Fruit fly (Drosophila melanogaster) whole organism, embryonic: ENCODE measurements around the gene CG34039.

Experiments used
- Ada2b ChIP-seq: fragments of 200-800 bp; sonication (Bioruptor generic); IDR thresholded peaks from 2 replicates; pipeline ENCODE4 v1.3.6; 2022; ENCODE audit warnings: missing biosample characterization, missing genetic modification characterization
- CG10209 ChIP-seq: fragments of 200-800 bp; sonication (Bioruptor generic); optimal IDR thresholded peaks from 3 replicates; lab custom pipeline; 2017; ENCODE audit warnings: missing biosample characterization, mild to moderate bottlenecking, missing genetic modification characterization, missing genetic modification reagents
- CG12236 ChIP-seq: fragments of 200-800 bp; sonication (Bioruptor generic); optimal IDR thresholded peaks from 2 replicates; lab custom pipeline; 2016; ENCODE audit warnings: missing biosample characterization, missing genetic modification characterization
- CG12769 ChIP-seq: fragments of 200-800 bp; sonication (Bioruptor generic); optimal IDR thresholded peaks from 2 replicates; lab custom pipeline; 2019; ENCODE audit warnings: missing biosample characterization, mild to moderate bottlenecking, missing genetic modification characterization, moderate library complexity
- CG14710 ChIP-seq: fragments of 200-800 bp; sonication (Bioruptor generic); optimal IDR thresholded peaks from 3 replicates; lab custom pipeline; 2019; ENCODE audit warnings: missing biosample characterization, mild to moderate bottlenecking, missing genetic modification characterization, moderate library complexity
- CG14860 ChIP-seq: fragments of 200-800 bp; sonication (Bioruptor generic); IDR thresholded peaks from 3 replicates; pipeline ENCODE4 v1.3.6; 2022; ENCODE audit warnings: missing biosample characterization, missing genetic modification characterization; ENCODE audit not compliant: partially characterized antibody
- CG15269 ChIP-seq: fragments of 200-800 bp; sonication (Bioruptor generic); optimal IDR thresholded peaks from 2 replicates; lab custom pipeline; 2018; ENCODE audit warnings: missing biosample characterization, mild to moderate bottlenecking, missing genetic modification characterization, moderate library complexity
- CG16813 ChIP-seq: fragments of 200-800 bp; sonication (Bioruptor generic); IDR thresholded peaks from 3 replicates; pipeline ENCODE4 v1.3.6; 2022; ENCODE audit warnings: missing biosample characterization, missing genetic modification characterization; ENCODE audit not compliant: partially characterized antibody
- CG18476 ChIP-seq: fragments of 200-800 bp; sonication (Bioruptor generic); optimal IDR thresholded peaks from 2 replicates; lab custom pipeline; 2016; ENCODE audit warnings: missing biosample characterization, mild to moderate bottlenecking, missing genetic modification characterization
- CG18619 ChIP-seq: fragments of 200-800 bp; sonication (Bioruptor generic); optimal IDR thresholded peaks from 3 replicates; lab custom pipeline; 2017; ENCODE audit warnings: missing biosample characterization, mild to moderate bottlenecking, missing genetic modification characterization
- CG2199 ChIP-seq: fragments of 200-800 bp; sonication (Bioruptor generic); IDR thresholded peaks from 3 replicates; pipeline ENCODE4 v1.3.6; 2022; ENCODE audit warnings: missing biosample characterization, missing genetic modification characterization
- CG2875 ChIP-seq: fragments of 200-800 bp; sonication (Bioruptor generic); optimal IDR thresholded peaks from 2 replicates; lab custom pipeline; 2017; ENCODE audit warnings: missing biosample characterization, mild to moderate bottlenecking, missing genetic modification characterization, missing genetic modification reagents
- CG31224 ChIP-seq: fragments of 200-800 bp; sonication (Bioruptor generic); IDR thresholded peaks from 2 replicates; pipeline ENCODE4 v1.3.6; 2022; ENCODE audit warnings: missing biosample characterization, missing genetic modification characterization
- CG31388 ChIP-seq: fragments of 200-800 bp; sonication (Bioruptor generic); optimal IDR thresholded peaks from 2 replicates; lab custom pipeline; 2016; ENCODE audit warnings: missing biosample characterization, missing genetic modification characterization
- CG3726 ChIP-seq: fragments of 200-800 bp; sonication (Bioruptor generic); IDR thresholded peaks from 3 replicates; pipeline ENCODE4, ENCODE4 v1.3.6; 2022; ENCODE audit warnings: missing biosample characterization, missing genetic modification characterization
- CG42726 ChIP-seq: fragments of 200-800 bp; sonication (Bioruptor generic); IDR thresholded peaks from 2 replicates; pipeline ENCODE4 v1.3.6; 2022; ENCODE audit warnings: missing biosample characterization, missing genetic modification characterization; ENCODE audit not compliant: partially characterized antibody
- CG43689 ChIP-seq: fragments of 200-800 bp; sonication (Bioruptor generic); IDR thresholded peaks from 2 replicates; pipeline ENCODE4 v1.3.6; 2022; ENCODE audit warnings: missing biosample characterization, missing genetic modification characterization
- CG4820 ChIP-seq: fragments of 200-800 bp; sonication (Bioruptor generic); optimal IDR thresholded peaks from 3 replicates; lab custom pipeline; 2016; ENCODE audit warnings: missing biosample characterization, missing genetic modification characterization
- CG5953 ChIP-seq: fragments of 200-800 bp; sonication (Bioruptor generic); IDR thresholded peaks from 2 replicates; pipeline ENCODE4 v1.3.6; 2022; ENCODE audit warnings: missing biosample characterization, missing genetic modification characterization
- Drgx ChIP-seq: fragments of 200-800 bp; sonication (Bioruptor generic); IDR thresholded peaks from 2 replicates; pipeline ENCODE4 v1.3.6; 2022; ENCODE audit warnings: missing biosample characterization, missing genetic modification characterization
- Elba2 ChIP-seq: fragments of 200-800 bp; sonication (Bioruptor generic); optimal IDR thresholded peaks from 3 replicates; lab custom pipeline; 2016; ENCODE audit warnings: missing biosample characterization, missing genetic modification characterization
- Fer1 ChIP-seq: fragments of 200-800 bp; sonication (Bioruptor generic); optimal IDR thresholded peaks from 2 replicates; lab custom pipeline; 2017; ENCODE audit warnings: missing biosample characterization, mild to moderate bottlenecking, missing genetic modification characterization
- HLH4C ChIP-seq: fragments of 200-800 bp; sonication (Bioruptor generic); IDR thresholded peaks from 3 replicates; pipeline ENCODE4 v1.3.6; 2022; ENCODE audit warnings: missing biosample characterization, missing genetic modification characterization; ENCODE audit not compliant: partially characterized antibody
- Hand ChIP-seq: fragments of 200-800 bp; sonication (Bioruptor generic); optimal IDR thresholded peaks from 2 replicates; lab custom pipeline; 2017; ENCODE audit warnings: mild to moderate bottlenecking, missing biosample characterization, missing genetic modification reagents, missing genetic modification characterization
- Nf-YB ChIP-seq: fragments of 200-800 bp; sonication (Bioruptor generic); optimal IDR thresholded peaks from 3 replicates; lab custom pipeline; 2019; ENCODE audit warnings: missing biosample characterization, mild to moderate bottlenecking, missing genetic modification characterization, moderate library complexity
- Six4 ChIP-seq: fragments of 200-800 bp; sonication (Bioruptor generic); optimal IDR thresholded peaks from 2 replicates; lab custom pipeline; 2016; ENCODE audit warnings: missing biosample characterization, missing genetic modification characterization
- Sox100B ChIP-seq: fragments of 200-800 bp; sonication (Bioruptor generic); optimal IDR thresholded peaks from 3 replicates; lab custom pipeline; 2018; ENCODE audit warnings: missing biosample characterization, mild to moderate bottlenecking, missing genetic modification characterization
- Sox102F ChIP-seq: fragments of 200-800 bp; sonication (Bioruptor generic); optimal IDR thresholded peaks from 2 replicates; lab custom pipeline; 2018; ENCODE audit warnings: missing biosample characterization, mild to moderate bottlenecking, missing genetic modification characterization, moderate library complexity
- Sry-δ ChIP-seq: fragments of 200-800 bp; sonication (Bioruptor generic); optimal IDR thresholded peaks from 2 replicates; lab custom pipeline; 2016; ENCODE audit warnings: missing biosample characterization, missing genetic modification characterization
- Usf ChIP-seq: fragments of 200-800 bp; sonication (Bioruptor generic); optimal IDR thresholded peaks from 2 replicates; lab custom pipeline; 2017; ENCODE audit warnings: missing genotype, missing biosample characterization, missing genetic modification characterization
- Xbp1 ChIP-seq: fragments of 200-800 bp; sonication (Bioruptor generic); optimal IDR thresholded peaks from 3 replicates; lab custom pipeline; 2016; ENCODE audit warnings: missing biosample characterization, mild to moderate bottlenecking, missing genetic modification characterization
- ap ChIP-seq: fragments of 200-800 bp; sonication (Bioruptor generic); IDR thresholded peaks from 2 replicates; pipeline ENCODE4 v1.3.6; 2022; ENCODE audit warnings: missing biosample characterization, missing genetic modification characterization
- ato ChIP-seq: fragments of 200-800 bp; sonication (Bioruptor generic); IDR thresholded peaks from 2 replicates; pipeline ENCODE4 v1.3.6; 2022; ENCODE audit warnings: missing biosample characterization, missing genetic modification characterization; ENCODE audit not compliant: partially characterized antibody
- bowl ChIP-seq: fragments of 200-800 bp; sonication (Bioruptor generic); IDR thresholded peaks from 2 replicates; pipeline ENCODE4 v1.3.6; 2022; ENCODE audit warnings: missing biosample characterization, missing genetic modification characterization
- cad ChIP-seq: fragments of >200 bp; optimal IDR thresholded peaks from 2 replicates; lab custom pipeline; 2017; ENCODE audit warnings: missing biosample characterization, missing genetic modification characterization
- chinmo ChIP-seq: fragments of 200-800 bp; sonication (Bioruptor generic); IDR thresholded peaks from 4 replicates; pipeline ENCODE4 v1.3.6; 2022; ENCODE audit warnings: missing biosample characterization, missing genetic modification characterization; ENCODE audit not compliant: partially characterized antibody
- chm ChIP-seq: fragments of 200-800 bp; sonication (Bioruptor generic); IDR thresholded peaks from 2 replicates; pipeline ENCODE4 v1.3.6; 2022; ENCODE audit warnings: missing biosample characterization, missing genetic modification characterization
- dati ChIP-seq: fragments of 200-800 bp; sonication (Bioruptor generic); IDR thresholded peaks from 2 replicates; pipeline ENCODE4 v1.3.6; 2022; ENCODE audit warnings: missing biosample characterization, missing genetic modification characterization
- fd64A ChIP-seq: fragments of 200-800 bp; sonication (Bioruptor generic); optimal IDR thresholded peaks from 3 replicates; lab custom pipeline; 2018; ENCODE audit warnings: missing biosample characterization, mild to moderate bottlenecking, missing genetic modification characterization
- fru ChIP-seq: fragments of >200 bp; optimal IDR thresholded peaks from 2 replicates; lab custom pipeline; 2017
- gro ChIP-seq: fragments of 200-800 bp; sonication (Bioruptor generic); optimal IDR thresholded peaks from 2 replicates; lab custom pipeline; 2016; ENCODE audit warnings: missing biosample characterization, missing genetic modification characterization
- inv ChIP-seq: fragments of 200-800 bp; sonication (Bioruptor generic); IDR thresholded peaks from 2 replicates; pipeline ENCODE4 v1.3.6; 2022; ENCODE audit warnings: missing biosample characterization, missing genetic modification characterization; ENCODE audit not compliant: partially characterized antibody
- klu ChIP-seq: fragments of 200-800 bp; sonication (Bioruptor generic); IDR thresholded peaks from 2 replicates; pipeline ENCODE4 v1.3.6; 2022; ENCODE audit warnings: missing biosample characterization, missing genetic modification characterization
- pho ChIP-seq: fragments of 200-800 bp; sonication (Bioruptor generic); optimal IDR thresholded peaks from 2 replicates; lab custom pipeline; 2016; ENCODE audit warnings: missing biosample characterization, missing genetic modification characterization
- phol ChIP-seq: fragments of 200-800 bp; sonication (Bioruptor generic); optimal IDR thresholded peaks from 3 replicates; lab custom pipeline; 2018; ENCODE audit warnings: missing biosample characterization, mild to moderate bottlenecking, missing genetic modification characterization, moderate library complexity
- rib ChIP-seq: fragments of 200-800 bp; sonication (Bioruptor generic); IDR thresholded peaks from 2 replicates; pipeline ENCODE4 v1.3.6; 2022; ENCODE audit warnings: missing biosample characterization, missing genetic modification characterization
- ro ChIP-seq: fragments of 200-800 bp; sonication (Bioruptor generic); IDR thresholded peaks from 2 replicates; pipeline ENCODE4 v1.3.6; 2022; ENCODE audit warnings: missing biosample characterization, missing genetic modification characterization
- row ChIP-seq: fragments of 200-800 bp; sonication (Bioruptor generic); IDR thresholded peaks from 3 replicates; pipeline ENCODE4 v1.3.6; 2022; ENCODE audit warnings: missing biosample characterization, missing genetic modification characterization
- sd ChIP-seq: fragments of 200-800 bp; sonication (Bioruptor generic); optimal IDR thresholded peaks from 3 replicates; lab custom pipeline; 2018; ENCODE audit warnings: missing biosample characterization, mild to moderate bottlenecking, missing genetic modification characterization, moderate library complexity
- sim ChIP-seq: fragments of 200-800 bp; sonication (Bioruptor generic); IDR thresholded peaks from 2 replicates; pipeline ENCODE4 v1.3.6; 2022; ENCODE audit warnings: missing biosample characterization, missing genetic modification characterization
- twi ChIP-seq: fragments of 200-800 bp; optimal IDR thresholded peaks from 2 replicates; lab custom pipeline; 2019; ENCODE audit warnings: missing biosample characterization, mild to moderate bottlenecking, missing genetic modification characterization, moderate library complexity
- zf30C ChIP-seq: fragments of 200-800 bp; sonication (Bioruptor generic); optimal IDR thresholded peaks from 3 replicates; lab custom pipeline; 2018; ENCODE audit warnings: missing biosample characterization, mild to moderate bottlenecking, missing genetic modification characterization

CG34039 gene

DNA sequence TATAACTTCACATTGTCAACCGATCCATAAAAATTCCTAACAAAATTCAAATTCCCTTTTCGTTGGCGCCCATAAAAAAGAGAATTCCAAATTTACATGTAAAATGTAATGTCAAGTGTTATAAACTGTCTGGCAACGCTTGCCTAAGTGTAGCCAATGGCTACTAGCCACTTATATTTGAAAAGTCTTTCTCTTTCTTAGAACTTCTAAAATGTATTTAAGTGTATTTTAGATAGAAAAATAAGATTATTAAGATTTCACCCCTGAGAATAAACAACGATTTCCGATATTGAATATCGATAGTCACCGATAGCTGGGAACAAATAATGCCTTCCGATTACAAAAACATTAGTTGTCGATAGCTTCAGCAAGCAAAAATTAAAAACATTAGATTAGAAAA, at the start of gene CG34039 (continued):
- TF ChIP-seq ato (peak; percentile 91), CG12236 (no peak), dati (GFP tag; lab: Robert Waterston, UW) (no peak), ap (GFP tag; lab: Robert Waterston, UW) (no peak), bowl (GFP tag; lab: Robert Waterston, UW) (no peak), CG2199 (GFP tag; lab: Robert Waterston, UW) (no peak), phol (tag; lab: Kevin White, UChicago) (peak; percentile 69), CG16813 (GFP tag; lab: Robert Waterston, UW) (peak; percentile 93), cad (GFP tag; lab: Kevin White, UChicago) (no peak), Fer1 (GFP tag; lab: Kevin White, UChicago) (no peak), inv (GFP tag; lab: Robert Waterston, UW) (peak; percentile 83), CG10209 (no peak), CG15269 (no peak), Nf-YB (GFP tag; lab: Kevin White, UChicago) (peak; percentile 72), CG14710 (tag; lab: Kevin White, UChicago) (peak; percentile 82), Drgx (GFP tag; lab: Robert Waterston, UW) (no peak), rib (GFP tag; lab: Robert Waterston, UW) (no peak), CG3726 (GFP tag; lab: Robert Waterston, UW) (no peak), chinmo (peak; percentile 90), CG42726 (GFP tag; lab: Robert Waterston, UW) (peak; percentile 74; the same call in 1 of the 2 replicates), zf30C (GFP tag; lab: Kevin White, UChicago) (peak; percentile 67), fru (lab: Kevin White, UChicago) (no peak), CG4820 (GFP tag; lab: Kevin White, UChicago) (no peak), Sry-δ (GFP tag; lab: Kevin White, UChicago) (peak; percentile 70), pho (GFP tag; lab: Kevin White, UChicago) (peak; percentile 4), HLH4C (GFP tag; lab: Robert Waterston, UW) (peak; percentile 98), Usf (GFP tag; lab: Kevin White, UChicago) (no peak), CG12769 (tag; lab: Kevin White, UChicago) (no peak), Six4 (GFP tag; lab: Kevin White, UChicago) (no peak), sd (peak; percentile 65), Xbp1 (GFP tag; lab: Kevin White, UChicago) (no peak), ro (no peak), CG43689 (no peak), CG14860 (GFP tag; lab: Robert Waterston, UW) (peak; percentile 93), CG5953 (GFP tag; lab: Robert Waterston, UW) (no peak), Sox100B (GFP tag; lab: Kevin White, UChicago) (no peak), Ada2b (GFP tag; lab: Robert Waterston, UW) (no peak), CG18619 (GFP tag; lab: Kevin White, UChicago) (no peak), Hand (no peak), chm (no peak), CG31388 (no peak), CG31224 (no peak), CG2875 (GFP tag; lab: Kevin White, UChicago) (no peak), fd64A (GFP tag; lab: Kevin White, UChicago) (no peak), twi (tag; lab: Kevin White, UChicago) (no peak), Sox102F (GFP tag; lab: Kevin White, UChicago) (no peak), gro (GFP tag; lab: Kevin White, UChicago) (no peak), CG18476 (no peak), row (peak; percentile 31; the same call in 2 of the 3 replicates), sim (GFP tag; lab: Robert Waterston, UW) (no peak), Elba2 (GFP tag; lab: Kevin White, UChicago) (no peak), klu (GFP tag; lab: Robert Waterston, UW) (no peak)
